Fruit fly (Drosophila melanogaster) S2 (cell line): ENCODE results near the gene Cdc7.

ENCODE experiments used
- CG8478 ChIP-seq: fragments of >200 bp; optimal IDR thresholded peaks from 2 replicates; lab custom pipeline; 2018
- CTCF ChIP-seq, 2 experiments: fragments of >200 bp; optimal IDR thresholded peaks; 2 replicates each; lab custom pipeline; 2018

DNA sequence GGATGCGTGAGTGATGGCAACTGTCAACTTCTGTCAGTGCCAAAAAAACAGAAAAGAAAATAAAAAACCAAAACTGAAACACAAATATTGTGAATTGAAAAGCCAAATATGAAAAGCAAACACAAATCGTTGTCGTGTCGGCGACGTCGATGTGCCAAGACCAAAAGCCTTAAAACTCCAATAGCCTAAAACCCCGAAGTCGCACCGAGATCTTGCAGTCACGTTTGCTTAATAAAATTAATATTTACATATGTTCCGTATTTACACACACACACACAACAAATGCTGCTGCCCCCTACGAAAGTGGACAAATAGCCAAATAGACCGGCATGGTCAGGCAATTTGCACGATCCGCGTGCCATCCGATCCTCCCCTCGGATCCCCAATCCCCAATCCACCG, 16.2 kb upstream of the Cdc7 start:
- TF ChIP-seq CTCF (optimal IDR thresholded peaks at IDR 0.05; lab: Kevin White, UChicago) (no peak), CG8478 (lab: Kevin White, UChicago) (no peak)
